Fruit fly (Drosophila melanogaster) whole organism, embryonic: Measurements from ENCODE around the gene wrm2.

Experiments used
- Atf3 ChIP-seq: fragments of 200-800 bp; sonication (Bioruptor generic); optimal IDR thresholded peaks from 3 replicates; lab custom pipeline; 2016; ENCODE audit warnings: missing biosample characterization, missing genetic modification characterization
- CG11247 ChIP-seq: fragments of 200-800 bp; sonication (Bioruptor generic); IDR thresholded peaks from 2 replicates; pipeline ENCODE4 v1.3.6; 2022; ENCODE audit warnings: missing biosample characterization, missing genetic modification characterization
- CG11398 ChIP-seq: fragments of 200-800 bp; sonication (Bioruptor generic); optimal IDR thresholded peaks from 2 replicates; lab custom pipeline; 2016; ENCODE audit warnings: missing biosample characterization, missing genetic modification characterization
- CG4617 ChIP-seq: fragments of 200-800 bp; sonication (Bioruptor generic); optimal IDR thresholded peaks from 3 replicates; lab custom pipeline; 2016; ENCODE audit warnings: missing biosample characterization, missing genetic modification characterization, borderline replicate concordance
- CG7745 ChIP-seq: fragments of 200-800 bp; sonication (Bioruptor generic); optimal IDR thresholded peaks from 2 replicates; lab custom pipeline; 2018; ENCODE audit warnings: missing biosample characterization, mild to moderate bottlenecking, missing genetic modification characterization, moderate library complexity
- CG9437 ChIP-seq: fragments of 200-800 bp; sonication (Bioruptor generic); optimal IDR thresholded peaks from 2 replicates; lab custom pipeline; 2018; ENCODE audit warnings: missing biosample characterization, mild to moderate bottlenecking, missing genetic modification characterization
- CG9932 ChIP-seq: fragments of 200-800 bp; sonication (Bioruptor generic); IDR thresholded peaks from 2 replicates; pipeline ENCODE4 v1.3.6; 2022; ENCODE audit warnings: missing biosample characterization, missing genetic modification characterization
- Mad ChIP-seq: fragments of 200-800 bp; sonication (Bioruptor generic); optimal IDR thresholded peaks from 2 replicates; lab custom pipeline; 2016; ENCODE audit warnings: missing biosample characterization, missing genetic modification characterization
- Sry-δ ChIP-seq: fragments of 200-800 bp; sonication (Bioruptor generic); optimal IDR thresholded peaks from 2 replicates; lab custom pipeline; 2016; ENCODE audit warnings: missing biosample characterization, missing genetic modification characterization
- bigmax ChIP-seq: fragments of 200-800 bp; sonication (Bioruptor generic); optimal IDR thresholded peaks from 2 replicates; lab custom pipeline; 2018; ENCODE audit warnings: missing biosample characterization, mild to moderate bottlenecking, missing genetic modification characterization
- fd3F ChIP-seq: fragments of 200-800 bp; sonication (Bioruptor generic); optimal IDR thresholded peaks from 2 replicates; lab custom pipeline; 2018; ENCODE audit warnings: missing biosample characterization, mild to moderate bottlenecking, missing genetic modification characterization, moderate library complexity
- h ChIP-seq: fragments of >200 bp; optimal IDR thresholded peaks from 2 replicates; lab custom pipeline; 2017
- psq ChIP-seq: fragments of 200-800 bp; sonication (Bioruptor generic); optimal IDR thresholded peaks from 2 replicates; lab custom pipeline; 2017; ENCODE audit warnings: missing biosample characterization, missing genetic modification characterization
- ttk ChIP-seq: fragments of 200-800 bp; sonication (Bioruptor generic); IDR thresholded peaks from 2 replicates; pipeline ENCODE4 v2.1.2; 2022; ENCODE audit warnings: missing biosample characterization, missing genetic modification characterization

DNA sequence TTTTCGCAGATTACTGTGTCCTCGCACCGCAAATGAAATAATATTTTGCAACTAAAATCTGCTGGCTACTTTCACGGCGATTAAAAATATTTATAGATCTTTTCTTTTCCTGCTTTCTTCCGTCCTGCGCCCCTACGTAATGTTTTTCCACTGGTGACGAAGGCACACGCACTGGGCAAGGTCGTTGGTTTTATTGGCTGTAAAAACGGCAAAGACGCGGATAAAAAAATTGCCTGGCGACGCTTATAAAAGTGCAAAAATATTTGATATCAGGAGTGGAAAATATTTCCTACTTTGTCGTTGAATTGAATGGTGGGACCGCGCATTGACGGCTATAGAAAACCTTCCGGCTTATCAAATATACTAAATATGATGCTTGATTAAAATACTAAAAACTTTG is 33.9 kb upstream of the wrm2 start, which contains the start of gene Sh3beta:
- TF ChIP-seq Sry-δ (GFP tag; lab: Kevin White, UChicago) (no peak), CG11247 (GFP tag; lab: Robert Waterston, UW) (no peak), bigmax (GFP tag; lab: Kevin White, UChicago) (no peak), Mad (GFP tag; lab: Kevin White, UChicago) (no peak), fd3F (no peak), CG7745 (no peak), ttk (GFP tag; lab: Robert Waterston, UW) (no peak), CG9932 (GFP tag; lab: Robert Waterston, UW) (no peak), h (lab: Kevin White, UChicago) (no peak), CG4617 (GFP tag; lab: Kevin White, UChicago) (peak; percentile 39), Atf3 (no peak), psq (no peak), CG9437 (GFP tag; lab: Kevin White, UChicago) (no peak), CG11398 (GFP tag; lab: Kevin White, UChicago) (no peak)
